Fruit fly (Drosophila melanogaster) whole organism, embryonic: Measurements from ENCODE around the gene Charon.

Experiments
- ATbp ChIP-seq: fragments of 200-800 bp; sonication (Bioruptor generic); optimal IDR thresholded peaks from 2 replicates; lab custom pipeline; 2017; ENCODE audit warnings: missing biosample characterization, mild to moderate bottlenecking, missing genetic modification characterization, missing genetic modification reagents
- CG11504 ChIP-seq: fragments of 200-800 bp; sonication (Bioruptor generic); optimal IDR thresholded peaks from 3 replicates; lab custom pipeline; 2019; ENCODE audit warnings: missing biosample characterization, mild to moderate bottlenecking, missing genetic modification characterization, moderate library complexity
- CG12219 ChIP-seq: fragments of 200-800 bp; sonication (Bioruptor generic); optimal IDR thresholded peaks from 3 replicates; lab custom pipeline; 2018; ENCODE audit warnings: missing biosample characterization, mild to moderate bottlenecking, missing genetic modification characterization
- CG12769 ChIP-seq: fragments of 200-800 bp; sonication (Bioruptor generic); optimal IDR thresholded peaks from 2 replicates; lab custom pipeline; 2019; ENCODE audit warnings: missing biosample characterization, mild to moderate bottlenecking, missing genetic modification characterization, moderate library complexity
- CG15269 ChIP-seq: fragments of 200-800 bp; sonication (Bioruptor generic); optimal IDR thresholded peaks from 2 replicates; lab custom pipeline; 2018; ENCODE audit warnings: missing biosample characterization, mild to moderate bottlenecking, missing genetic modification characterization, moderate library complexity
- CG17328 ChIP-seq: fragments of 200-800 bp; sonication (Bioruptor generic); IDR thresholded peaks from 2 replicates; pipeline ENCODE4 v1.3.6; 2022; ENCODE audit warnings: missing biosample characterization, missing genetic modification characterization
- CG31224 ChIP-seq: fragments of 200-800 bp; sonication (Bioruptor generic); IDR thresholded peaks from 2 replicates; pipeline ENCODE4 v1.3.6; 2022; ENCODE audit warnings: missing biosample characterization, missing genetic modification characterization
- CG4617 ChIP-seq: fragments of 200-800 bp; sonication (Bioruptor generic); optimal IDR thresholded peaks from 3 replicates; lab custom pipeline; 2016; ENCODE audit warnings: missing biosample characterization, missing genetic modification characterization, borderline replicate concordance
- CG4820 ChIP-seq: fragments of 200-800 bp; sonication (Bioruptor generic); optimal IDR thresholded peaks from 3 replicates; lab custom pipeline; 2016; ENCODE audit warnings: missing biosample characterization, missing genetic modification characterization
- CG6272 ChIP-seq: fragments of 200-800 bp; sonication (Bioruptor generic); IDR thresholded peaks from 2 replicates; pipeline ENCODE4 v1.3.6; 2022; ENCODE audit warnings: missing biosample characterization, missing genetic modification characterization
- CG6813 ChIP-seq: fragments of 200-800 bp; sonication (Bioruptor generic); optimal IDR thresholded peaks from 2 replicates; lab custom pipeline; 2017; ENCODE audit warnings: missing biosample characterization, missing genetic modification characterization, mild to moderate bottlenecking, moderate library complexity, missing genetic modification reagents
- CG8281 ChIP-seq: fragments of 200-800 bp; sonication (Bioruptor generic); optimal IDR thresholded peaks from 2 replicates; lab custom pipeline; 2018; ENCODE audit warnings: missing biosample characterization, mild to moderate bottlenecking, missing genetic modification characterization, moderate library complexity
- CTCF ChIP-seq: fragments of 200-800 bp; sonication (Bioruptor generic); optimal IDR thresholded peaks from 2 replicates; lab custom pipeline; 2017; ENCODE audit warnings: missing biosample characterization, mild to moderate bottlenecking, missing genetic modification characterization, moderate library complexity
- D ChIP-seq, 2 experiments: fragments of 200-800 bp in 1 of 2; fragments of >200 bp in 1 of 2; sonication (Bioruptor generic) in 1 of 2; optimal IDR thresholded peaks; 2 replicates in 1 of 2; 3 replicates in 1 of 2; lab custom pipeline; 2017; ENCODE audit warnings: mild to moderate bottlenecking in 1 of 2, missing biosample characterization in 1 of 2, missing genetic modification characterization in 1 of 2, missing genetic modification reagents in 1 of 2
- D19A ChIP-seq: fragments of 200-800 bp; optimal IDR thresholded peaks from 3 replicates; lab custom pipeline; 2019; ENCODE audit warnings: missing biosample characterization, mild to moderate bottlenecking, missing genetic modification characterization, moderate library complexity
- Deaf1 ChIP-seq: fragments of 200-800 bp; optimal IDR thresholded peaks from 3 replicates; lab custom pipeline; 2019; ENCODE audit warnings: missing biosample characterization, mild to moderate bottlenecking, missing genetic modification characterization, moderate library complexity
- Ets65A ChIP-seq: fragments of 200-800 bp; sonication (Bioruptor generic); peaks from one replicate; lab custom pipeline; 2016; ENCODE audit warnings: missing biosample characterization, missing genetic modification characterization
- Fer1 ChIP-seq: fragments of 200-800 bp; sonication (Bioruptor generic); optimal IDR thresholded peaks from 2 replicates; lab custom pipeline; 2017; ENCODE audit warnings: missing biosample characterization, mild to moderate bottlenecking, missing genetic modification characterization
- Gsc ChIP-seq: fragments of 200-800 bp; sonication (Bioruptor generic); IDR thresholded peaks from 2 replicates; pipeline ENCODE4 v1.3.6; 2022; ENCODE audit warnings: missing biosample characterization, missing genetic modification characterization
- Mad ChIP-seq: fragments of 200-800 bp; sonication (Bioruptor generic); optimal IDR thresholded peaks from 2 replicates; lab custom pipeline; 2016; ENCODE audit warnings: missing biosample characterization, missing genetic modification characterization
- Myb ChIP-seq: fragments of 200-800 bp; sonication (Bioruptor generic); optimal IDR thresholded peaks from 2 replicates; lab custom pipeline; 2016; ENCODE audit warnings: missing biosample characterization, missing genetic modification characterization
- NC2β ChIP-seq: fragments of 200-800 bp; sonication (Bioruptor generic); optimal IDR thresholded peaks from 2 replicates; lab custom pipeline; 2016; ENCODE audit warnings: missing biosample characterization, missing genetic modification characterization
- Ptx1 ChIP-seq: fragments of 200-800 bp; sonication (Bioruptor generic); IDR thresholded peaks from 2 replicates; pipeline ENCODE4 v1.3.6; 2022; ENCODE audit warnings: missing biosample characterization, missing genetic modification characterization
- Vsx1 ChIP-seq: fragments of 200-800 bp; sonication (Bioruptor generic); optimal IDR thresholded peaks from 2 replicates; lab custom pipeline; 2017; ENCODE audit warnings: missing biosample characterization, mild to moderate bottlenecking, missing genetic modification characterization, missing genetic modification reagents
- chn ChIP-seq: fragments of 200-800 bp; sonication (Bioruptor generic); optimal IDR thresholded peaks from 2 replicates; lab custom pipeline; 2016; ENCODE audit warnings: missing biosample characterization, missing genetic modification characterization
- dimm ChIP-seq: fragments of 200-800 bp; sonication (Bioruptor generic); IDR thresholded peaks from 2 replicates; pipeline ENCODE4 v1.3.6; 2022; ENCODE audit warnings: missing biosample characterization, missing genetic modification characterization
- ewg ChIP-seq: fragments of 200-800 bp; sonication (Bioruptor generic); optimal IDR thresholded peaks from 3 replicates; lab custom pipeline; 2017; ENCODE audit warnings: mild to moderate bottlenecking, missing biosample characterization, missing genetic modification reagents, missing genetic modification characterization
- fd64A ChIP-seq: fragments of 200-800 bp; sonication (Bioruptor generic); optimal IDR thresholded peaks from 3 replicates; lab custom pipeline; 2018; ENCODE audit warnings: missing biosample characterization, mild to moderate bottlenecking, missing genetic modification characterization
- fru ChIP-seq: fragments of >200 bp; optimal IDR thresholded peaks from 2 replicates; lab custom pipeline; 2017
- ftz-f1 ChIP-seq: fragments of 200-800 bp; sonication (Bioruptor generic); optimal IDR thresholded peaks from 2 replicates; lab custom pipeline; 2016; ENCODE audit warnings: missing biosample characterization, missing genetic modification characterization
- gcm2 ChIP-seq: fragments of 200-800 bp; sonication (Bioruptor generic); optimal IDR thresholded peaks from 2 replicates; lab custom pipeline; 2016; ENCODE audit warnings: missing biosample characterization, missing genetic modification characterization
- gem ChIP-seq: fragments of 200-800 bp; sonication (Bioruptor generic); optimal IDR thresholded peaks from 2 replicates; lab custom pipeline; 2019; ENCODE audit warnings: missing biosample characterization, mild to moderate bottlenecking, missing genetic modification characterization, moderate library complexity
- gsb ChIP-seq: fragments of 200-800 bp; sonication (Bioruptor generic); IDR thresholded peaks from 2 replicates; pipeline ENCODE4 v1.3.6; 2022; ENCODE audit warnings: missing biosample characterization, missing genetic modification characterization
- gsb-n ChIP-seq: fragments of 200-800 bp; sonication (Bioruptor generic); optimal IDR thresholded peaks from 3 replicates; lab custom pipeline; 2018; ENCODE audit warnings: missing biosample characterization, mild to moderate bottlenecking, missing genetic modification characterization
- hkb ChIP-seq, 2 experiments: fragments of 200-800 bp in 1 of 2; fragments of >200 bp in 1 of 2; sonication (Bioruptor generic) in 1 of 2; IDR thresholded peaks in 1 of 2; optimal IDR thresholded peaks in 1 of 2; 2 replicates each; pipeline versions ENCODE4 v1.3.6 to Lab custom; 2017 to 2022; ENCODE audit warnings: missing biosample characterization in 1 of 2, missing genetic modification characterization in 1 of 2
- jing ChIP-seq: fragments of 200-800 bp; sonication (Bioruptor generic); optimal IDR thresholded peaks from 2 replicates; lab custom pipeline; 2018; ENCODE audit warnings: missing biosample characterization, mild to moderate bottlenecking, missing genetic modification characterization
- lbe ChIP-seq: fragments of 200-800 bp; sonication (Bioruptor generic); optimal IDR thresholded peaks from 2 replicates; lab custom pipeline; 2016; ENCODE audit warnings: missing biosample characterization, mild to moderate bottlenecking, missing genetic modification characterization
- mam ChIP-seq: fragments of 200-800 bp; sonication (Bioruptor generic); optimal IDR thresholded peaks from 3 replicates; lab custom pipeline; 2016; ENCODE audit warnings: missing biosample characterization, missing genetic modification characterization
- nerfin-1 ChIP-seq: fragments of 200-800 bp; sonication (Bioruptor generic); optimal IDR thresholded peaks from 3 replicates; lab custom pipeline; 2019; ENCODE audit warnings: missing biosample characterization, mild to moderate bottlenecking, missing genetic modification characterization, moderate library complexity
- pfk ChIP-seq: fragments of 200-800 bp; sonication (Bioruptor generic); optimal IDR thresholded peaks from 2 replicates; lab custom pipeline; 2018; ENCODE audit warnings: missing biosample characterization, mild to moderate bottlenecking, missing genetic modification characterization, moderate library complexity
- phol ChIP-seq: fragments of 200-800 bp; sonication (Bioruptor generic); optimal IDR thresholded peaks from 3 replicates; lab custom pipeline; 2018; ENCODE audit warnings: missing biosample characterization, mild to moderate bottlenecking, missing genetic modification characterization, moderate library complexity
- pros ChIP-seq: fragments of 200-800 bp; sonication (Bioruptor generic); optimal IDR thresholded peaks from 3 replicates; lab custom pipeline; 2019; ENCODE audit warnings: missing biosample characterization, mild to moderate bottlenecking, missing genetic modification characterization, moderate library complexity
- rib ChIP-seq: fragments of 200-800 bp; sonication (Bioruptor generic); IDR thresholded peaks from 2 replicates; pipeline ENCODE4 v1.3.6; 2022; ENCODE audit warnings: missing biosample characterization, missing genetic modification characterization
- run ChIP-seq: fragments of 200-800 bp; sonication (Bioruptor generic); optimal IDR thresholded peaks from 3 replicates; lab custom pipeline; 2018; ENCODE audit warnings: missing biosample characterization, mild to moderate bottlenecking, missing genetic modification characterization
- sc ChIP-seq, 3 experiments: fragments of >200 bp in 2 of 3; fragments of 200-800 bp in 1 of 3; sonication (Bioruptor generic) in 1 of 3; optimal IDR thresholded peaks; 2 replicates in 2 of 3; 3 replicates in 1 of 3; lab custom pipeline; 2017; ENCODE audit warnings: mild to moderate bottlenecking in 1 of 3, missing biosample characterization in 1 of 3, missing genetic modification characterization in 1 of 3, missing genetic modification reagents in 1 of 3
- trh ChIP-seq: fragments of 200-800 bp; sonication (Bioruptor generic); optimal IDR thresholded peaks from 2 replicates; lab custom pipeline; 2016; ENCODE audit warnings: missing biosample characterization, missing genetic modification characterization
- z ChIP-seq: fragments of 200-800 bp; sonication (Bioruptor generic); IDR thresholded peaks from 3 replicates; pipeline ENCODE4 v1.3.6; 2022; ENCODE audit warnings: missing biosample characterization, missing genetic modification characterization

The Charon gene

DNA sequence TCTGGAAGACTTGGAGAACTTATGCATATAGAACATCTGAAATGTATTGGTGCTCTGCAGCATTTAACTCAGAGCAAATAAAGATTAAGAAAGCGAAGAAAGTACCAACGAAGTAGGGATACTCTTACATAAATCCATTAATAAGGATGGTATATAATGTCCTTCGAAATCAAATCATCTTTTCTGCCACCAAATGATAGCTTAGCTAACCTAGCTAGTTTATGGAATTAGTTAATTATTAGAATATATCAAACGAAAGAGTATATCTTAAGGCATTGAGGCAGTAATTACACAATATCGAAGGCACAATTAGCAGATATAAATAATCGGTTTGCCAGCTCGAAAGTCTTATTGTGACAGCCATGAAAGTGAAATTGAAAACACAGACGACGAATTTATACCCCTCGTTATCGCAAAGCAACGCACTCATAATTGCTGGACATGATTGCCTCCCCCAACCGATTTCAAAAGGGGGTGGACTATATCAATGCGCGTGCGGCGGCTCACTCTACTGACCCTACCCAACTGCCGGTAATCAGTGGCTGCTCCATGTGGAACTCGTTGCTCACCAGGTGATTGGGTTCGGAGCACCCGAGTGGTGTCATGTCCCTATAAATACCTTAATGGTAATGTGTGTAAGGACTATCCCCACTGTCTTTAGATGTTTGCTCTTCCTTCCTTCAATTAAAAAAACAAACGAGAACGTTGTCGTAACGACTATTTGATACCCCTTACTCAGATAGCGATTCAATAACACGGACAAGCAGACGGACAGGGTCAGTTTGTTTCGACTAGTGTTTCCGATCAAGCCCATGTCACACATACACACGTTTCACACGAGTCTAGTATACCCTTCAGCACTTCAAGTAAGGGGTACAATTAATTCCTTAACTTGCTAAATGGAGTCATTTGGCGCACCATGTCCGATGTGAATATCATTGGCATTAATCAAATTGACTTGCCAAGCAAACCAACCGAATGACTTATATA lies 27.9 kb downstream of the Charon start (continued):
- no peak for TF ChIP-seq pros (GFP tag; lab: Kevin White, UChicago)
- 0 out of 2 replicates have a peak, but pooled peaks have one; percentile 23 for TF ChIP-seq CG31224 (GFP tag; lab: Robert Waterston, UW)
- TF ChIP-seq sc (optimal IDR thresholded peaks at IDR 0.05; lab: Kevin White, UChicago) = no peak
- peak; percentile 17 for TF ChIP-seq sc (GFP tag; optimal IDR thresholded peaks at IDR 0.05; lab: Kevin White, UChicago)
- TF ChIP-seq CG6813 (GFP tag; lab: Kevin White, UChicago) = no peak
- TF ChIP-seq CG12219 (GFP tag; lab: Kevin White, UChicago) = peak; percentile 51
- TF ChIP-seq run (tag; lab: Kevin White, UChicago) = no peak
- TF ChIP-seq D (optimal IDR thresholded peaks at IDR 0.05; lab: Kevin White, UChicago) = no peak
- peak; percentile 54 for TF ChIP-seq D (GFP tag; optimal IDR thresholded peaks at IDR 0.05; lab: Kevin White, UChicago)
- TF ChIP-seq CG4617 = no peak
- TF ChIP-seq Mad (GFP tag; lab: Kevin White, UChicago) = no peak
- peak; percentile 11 for TF ChIP-seq nerfin-1 (tag; lab: Kevin White, UChicago)
- TF ChIP-seq CG12769 (tag; lab: Kevin White, UChicago) = peak; percentile 79
- peak; percentile 59 for TF ChIP-seq Ptx1
- no peak for TF ChIP-seq CG6272
- TF ChIP-seq ftz-f1 = no peak
- no peak for TF ChIP-seq fru (lab: Kevin White, UChicago)
- peak; percentile 81 for TF ChIP-seq gem
- peak; percentile 8 for TF ChIP-seq NC2β (GFP tag; lab: Kevin White, UChicago)
- 0 out of 2 replicates have a peak, but pooled peaks have one; percentile 31 for TF ChIP-seq rib
- TF ChIP-seq trh (GFP tag; lab: Kevin White, UChicago) = no peak
- peak; percentile 16 for TF ChIP-seq CTCF (GFP tag; lab: Kevin White, UChicago)
- TF ChIP-seq gsb = no peak
- TF ChIP-seq Gsc (GFP tag; lab: Robert Waterston, UW) = no peak
- TF ChIP-seq CG4820 (GFP tag; lab: Kevin White, UChicago) = peak; percentile 33
- TF ChIP-seq gcm2 (GFP tag; lab: Kevin White, UChicago) = no peak
- no peak for TF ChIP-seq dimm (GFP tag; lab: Robert Waterston, UW)
- TF ChIP-seq Deaf1 (tag; lab: Kevin White, UChicago) = peak; percentile 19
- TF ChIP-seq z = no peak
- TF ChIP-seq ATbp (GFP tag; lab: Kevin White, UChicago) = peak; percentile 49
- peak; percentile 35 for TF ChIP-seq chn (GFP tag; lab: Kevin White, UChicago)
- TF ChIP-seq CG8281 = peak; percentile 0
- TF ChIP-seq CG17328 = no peak; the same call in 1 of the 2 replicates
- peak; percentile 12 for TF ChIP-seq fd64A
- TF ChIP-seq gsb-n (tag; lab: Kevin White, UChicago) = peak; percentile 18
- TF ChIP-seq lbe (GFP tag; lab: Kevin White, UChicago) = peak; percentile 91
- TF ChIP-seq CG11504 (tag; lab: Kevin White, UChicago) = no peak
- TF ChIP-seq Ets65A (GFP tag; lab: Kevin White, UChicago) = peak; percentile 92
- TF ChIP-seq D19A = peak; percentile 98
- peak; percentile 47 for TF ChIP-seq Fer1 (GFP tag; lab: Kevin White, UChicago)
- TF ChIP-seq jing = peak; percentile 28
- no peak for TF ChIP-seq pfk
- TF ChIP-seq hkb (optimal IDR thresholded peaks at IDR 0.05; lab: Kevin White, UChicago) = no peak
- peak; percentile 56 for TF ChIP-seq hkb (GFP tag; IDR thresholded peaks at IDR 0.05; lab: Robert Waterston, UW)
- TF ChIP-seq ewg = peak; percentile 35
- TF ChIP-seq phol (tag; lab: Kevin White, UChicago) = peak; percentile 72
- TF ChIP-seq Myb = peak; percentile 5
- peak; percentile 54 for TF ChIP-seq CG15269 (tag; lab: Kevin White, UChicago)
- peak; percentile 52 for TF ChIP-seq mam (GFP tag; lab: Kevin White, UChicago)
- no peak for TF ChIP-seq Vsx1 (GFP tag; lab: Kevin White, UChicago)
